Fruit fly (Drosophila melanogaster) whole organism, embryonic: ENCODE measurements around the gene CG16772.
A peak's percentile ranks its signal among the peaks of the same experiment; 100 is the strongest.

Experiments used
- Atf3 ChIP-seq: fragments of 200-800 bp; sonication (Bioruptor generic); optimal IDR thresholded peaks from 3 replicates; lab custom pipeline; 2016; ENCODE audit warnings: missing biosample characterization, missing genetic modification characterization
- Atf6 ChIP-seq: fragments of 200-800 bp; sonication (Bioruptor generic); IDR thresholded peaks from 2 replicates; pipeline ENCODE4 v1.3.6; 2022; ENCODE audit warnings: missing biosample characterization, missing genetic modification characterization
- Awh ChIP-seq: fragments of 200-800 bp; sonication (Bioruptor generic); IDR thresholded peaks from 2 replicates; pipeline ENCODE4, ENCODE4 v1.3.6; 2022; ENCODE audit warnings: missing biosample characterization, missing genetic modification characterization
- Bgb ChIP-seq: fragments of 200-800 bp; sonication (Bioruptor generic); IDR thresholded peaks from 2 replicates; pipeline ENCODE4 v1.3.6; 2022; ENCODE audit warnings: missing biosample characterization, missing genetic modification characterization; ENCODE audit not compliant: partially characterized antibody
- CG10209 ChIP-seq: fragments of 200-800 bp; sonication (Bioruptor generic); optimal IDR thresholded peaks from 3 replicates; lab custom pipeline; 2017; ENCODE audit warnings: missing biosample characterization, mild to moderate bottlenecking, missing genetic modification characterization, missing genetic modification reagents
- CG11504 ChIP-seq: fragments of 200-800 bp; sonication (Bioruptor generic); optimal IDR thresholded peaks from 3 replicates; lab custom pipeline; 2019; ENCODE audit warnings: missing biosample characterization, mild to moderate bottlenecking, missing genetic modification characterization, moderate library complexity
- CG11560 ChIP-seq: fragments of 200-800 bp; sonication (Bioruptor generic); IDR thresholded peaks from 3 replicates; pipeline ENCODE4 v1.3.6; 2022; ENCODE audit warnings: missing biosample characterization, missing genetic modification characterization
- CG12299 ChIP-seq: fragments of 200-800 bp; sonication (Bioruptor generic); optimal IDR thresholded peaks from 2 replicates; lab custom pipeline; 2018; ENCODE audit warnings: missing biosample characterization, mild to moderate bottlenecking, missing genetic modification characterization
- CG12659 ChIP-seq: fragments of 200-800 bp; sonication (Bioruptor generic); optimal IDR thresholded peaks from 3 replicates; lab custom pipeline; 2017; ENCODE audit warnings: mild to moderate bottlenecking, missing biosample characterization, missing genetic modification reagents, missing genetic modification characterization
- CG14050 ChIP-seq: fragments of 200-800 bp; sonication (Bioruptor generic); IDR thresholded peaks from 3 replicates; pipeline ENCODE4 v1.3.6; 2022; ENCODE audit warnings: missing biosample characterization, missing genetic modification characterization
- CG15601 ChIP-seq: fragments of 200-800 bp; sonication (Bioruptor generic); optimal IDR thresholded peaks from 3 replicates; lab custom pipeline; 2019; ENCODE audit warnings: missing biosample characterization, mild to moderate bottlenecking, missing genetic modification characterization, moderate library complexity
- CG16813 ChIP-seq: fragments of 200-800 bp; sonication (Bioruptor generic); IDR thresholded peaks from 3 replicates; pipeline ENCODE4 v1.3.6; 2022; ENCODE audit warnings: missing biosample characterization, missing genetic modification characterization; ENCODE audit not compliant: partially characterized antibody
- CG17385 ChIP-seq: fragments of 200-800 bp; sonication (Bioruptor generic); optimal IDR thresholded peaks from 3 replicates; lab custom pipeline; 2018; ENCODE audit warnings: missing biosample characterization, mild to moderate bottlenecking, missing genetic modification characterization
- CG2116 ChIP-seq: fragments of 200-800 bp; sonication (Bioruptor generic); optimal IDR thresholded peaks from 3 replicates; lab custom pipeline; 2018; ENCODE audit warnings: missing biosample characterization, mild to moderate bottlenecking, missing genetic modification characterization
- CG2199 ChIP-seq: fragments of 200-800 bp; sonication (Bioruptor generic); IDR thresholded peaks from 3 replicates; pipeline ENCODE4 v1.3.6; 2022; ENCODE audit warnings: missing biosample characterization, missing genetic modification characterization
- CG2889 ChIP-seq: fragments of 200-800 bp; sonication (Bioruptor generic); IDR thresholded peaks from 3 replicates; pipeline ENCODE4 v1.3.6; 2022; ENCODE audit warnings: missing biosample characterization, missing genetic modification characterization
- CG34376 ChIP-seq: fragments of 200-800 bp; sonication (Bioruptor generic); optimal IDR thresholded peaks from 2 replicates; lab custom pipeline; 2018; ENCODE audit warnings: missing biosample characterization, mild to moderate bottlenecking, missing genetic modification characterization
- CG3726 ChIP-seq: fragments of 200-800 bp; sonication (Bioruptor generic); IDR thresholded peaks from 3 replicates; pipeline ENCODE4, ENCODE4 v1.3.6; 2022; ENCODE audit warnings: missing biosample characterization, missing genetic modification characterization
- CG4282 ChIP-seq: fragments of 200-800 bp; sonication (Bioruptor generic); optimal IDR thresholded peaks from 2 replicates; lab custom pipeline; 2016; ENCODE audit warnings: missing biosample characterization, missing genetic modification characterization
- CG6765 ChIP-seq: fragments of 200-800 bp; sonication (Bioruptor generic); optimal IDR thresholded peaks from 3 replicates; lab custom pipeline; 2017; ENCODE audit warnings: missing biosample characterization, mild to moderate bottlenecking, missing genetic modification characterization
- CG6791 ChIP-seq: fragments of 200-800 bp; sonication (Bioruptor generic); IDR thresholded peaks from 3 replicates; pipeline ENCODE4 v1.3.6; 2022; ENCODE audit warnings: missing biosample characterization, missing genetic modification characterization; ENCODE audit not compliant: partially characterized antibody
- CG7987 ChIP-seq: fragments of 200-800 bp; sonication (Bioruptor generic); optimal IDR thresholded peaks from 2 replicates; lab custom pipeline; 2018; ENCODE audit warnings: missing biosample characterization, mild to moderate bottlenecking, missing genetic modification characterization, moderate library complexity
- D19A ChIP-seq: fragments of 200-800 bp; optimal IDR thresholded peaks from 3 replicates; lab custom pipeline; 2019; ENCODE audit warnings: missing biosample characterization, mild to moderate bottlenecking, missing genetic modification characterization, moderate library complexity
- Dbx ChIP-seq: fragments of 200-800 bp; sonication (Bioruptor generic); IDR thresholded peaks from 3 replicates; pipeline ENCODE4 v1.3.6; 2022; ENCODE audit warnings: missing biosample characterization, missing genetic modification characterization
- Dek ChIP-seq: fragments of 200-800 bp; sonication (Bioruptor generic); optimal IDR thresholded peaks from 3 replicates; lab custom pipeline; 2019; ENCODE audit warnings: missing biosample characterization, mild to moderate bottlenecking, missing genetic modification characterization, moderate library complexity
- E2f2 ChIP-seq: fragments of 200-800 bp; sonication (Bioruptor generic); IDR thresholded peaks from 2 replicates; pipeline ENCODE4 v1.3.6; 2022; ENCODE audit warnings: missing biosample characterization, missing genetic modification characterization
- GATAe ChIP-seq: fragments of 200-800 bp; sonication (Bioruptor generic); conservative IDR thresholded peaks from 2 replicates; pipeline ENCODE4 v1.3.6; 2022; ENCODE audit warnings: missing biosample characterization, missing genetic modification characterization
- HHEX ChIP-seq: fragments of 200-800 bp; sonication (Bioruptor generic); optimal IDR thresholded peaks from 3 replicates; lab custom pipeline; 2017; ENCODE audit warnings: missing biosample characterization, mild to moderate bottlenecking, missing genetic modification characterization, missing genetic modification reagents
- HLH4C ChIP-seq: fragments of 200-800 bp; sonication (Bioruptor generic); IDR thresholded peaks from 3 replicates; pipeline ENCODE4 v1.3.6; 2022; ENCODE audit warnings: missing biosample characterization, missing genetic modification characterization; ENCODE audit not compliant: partially characterized antibody
- HmgD ChIP-seq: fragments of 200-800 bp; sonication (Bioruptor generic); optimal IDR thresholded peaks from 3 replicates; lab custom pipeline; 2016; ENCODE audit warnings: missing biosample characterization, missing genetic modification characterization
- Lhr ChIP-seq: fragments of 200-800 bp; sonication (Bioruptor generic); optimal IDR thresholded peaks from 3 replicates; lab custom pipeline; 2017; ENCODE audit warnings: mild to moderate bottlenecking, missing biosample characterization, missing genetic modification reagents, missing genetic modification characterization
- Mes4 ChIP-seq: fragments of 200-800 bp; sonication (Bioruptor generic); optimal IDR thresholded peaks from 2 replicates; lab custom pipeline; 2016; ENCODE audit warnings: missing biosample characterization, missing genetic modification characterization
- amos ChIP-seq: fragments of 200-800 bp; sonication (Bioruptor generic); IDR thresholded peaks from 2 replicates; pipeline ENCODE4 v1.3.6; 2022; ENCODE audit warnings: missing biosample characterization, missing genetic modification characterization; ENCODE audit not compliant: partially characterized antibody
- ara ChIP-seq: fragments of 200-800 bp; sonication (Bioruptor generic); IDR thresholded peaks from 2 replicates; pipeline ENCODE4 v1.3.6; 2022; ENCODE audit warnings: missing biosample characterization, missing genetic modification characterization
- dysf ChIP-seq: fragments of 200-800 bp; sonication (Bioruptor generic); IDR thresholded peaks from 3 replicates; pipeline ENCODE4 v1.3.6; 2022; ENCODE audit warnings: missing biosample characterization, missing genetic modification characterization
- eve ChIP-seq, 2 experiments: fragments of >200 bp; optimal IDR thresholded peaks; 2 replicates each; lab custom pipeline; 2017; ENCODE audit warnings: missing biosample characterization in 2 of 2, missing genetic modification characterization in 2 of 2
- nmo ChIP-seq: fragments of 200-800 bp; sonication (Bioruptor generic); optimal IDR thresholded peaks from 2 replicates; lab custom pipeline; 2018; ENCODE audit warnings: missing biosample characterization, mild to moderate bottlenecking, missing genetic modification characterization, moderate library complexity
- odd ChIP-seq: fragments of 200-800 bp; sonication (Bioruptor generic); optimal IDR thresholded peaks from 2 replicates; lab custom pipeline; 2017; ENCODE audit warnings: missing biosample characterization, mild to moderate bottlenecking, missing genetic modification characterization
- pita ChIP-seq: fragments of 200-800 bp; sonication (Bioruptor generic); optimal IDR thresholded peaks from 2 replicates; lab custom pipeline; 2017; ENCODE audit warnings: missing biosample characterization, mild to moderate bottlenecking, missing genetic modification characterization
- prd ChIP-seq, 3 experiments: fragments of >200 bp in 2 of 3; fragments of 200-800 bp in 1 of 3; sonication (Bioruptor generic) in 1 of 3; optimal IDR thresholded peaks in 2 of 3; IDR thresholded peaks in 1 of 3; 2 replicates in 2 of 3; 3 replicates in 1 of 3; pipeline versions ENCODE4 v1.3.6 to Lab custom; 2017 to 2022; ENCODE audit warnings: missing biosample characterization in 1 of 3, missing genetic modification characterization in 1 of 3
- pum ChIP-seq: fragments of 200-800 bp; sonication (Bioruptor generic); optimal IDR thresholded peaks from 2 replicates; lab custom pipeline; 2016; ENCODE audit warnings: missing biosample characterization, missing genetic modification characterization
- ranshi ChIP-seq: fragments of 200-800 bp; sonication (Bioruptor generic); IDR thresholded peaks from 2 replicates; pipeline ENCODE4 v1.3.6; 2022; ENCODE audit warnings: missing biosample characterization, missing genetic modification characterization
- sqz ChIP-seq: fragments of 200-800 bp; sonication (Bioruptor generic); optimal IDR thresholded peaks from 3 replicates; lab custom pipeline; 2018; ENCODE audit warnings: missing biosample characterization, mild to moderate bottlenecking, missing genetic modification characterization
- vfl ChIP-seq: fragments of 200-800 bp; sonication (Bioruptor generic); optimal IDR thresholded peaks from 2 replicates; lab custom pipeline; 2016; ENCODE audit warnings: missing biosample characterization, missing genetic modification characterization
- wor ChIP-seq: fragments of 200-800 bp; sonication (Bioruptor generic); IDR thresholded peaks from 2 replicates; pipeline ENCODE4 v1.3.6; 2022; ENCODE audit warnings: missing biosample characterization, missing genetic modification characterization
- zf30C ChIP-seq: fragments of 200-800 bp; sonication (Bioruptor generic); optimal IDR thresholded peaks from 3 replicates; lab custom pipeline; 2018; ENCODE audit warnings: missing biosample characterization, mild to moderate bottlenecking, missing genetic modification characterization

The CG16772 gene

dm6 chr2L:19962252-19962729, at the start of gene CG16772, which contains the start of gene CG13965:
Gene CG16772, plus strand, starts transcription at chr2L:19962679.
Gene CG13965, minus strand, starts transcription at chr2L:19962352.
- TF ChIP-seq dysf (GFP tag; lab: Robert Waterston, UW) (0 out of 3 replicates have a peak, but pooled peaks have one; percentile 15), nmo (no peak)

dm6 chr2L:19913416-19913815, 49.1 kb upstream of the CG16772 start, which contains the start of gene TotE:
Gene TotE, minus strand, starts transcription at chr2L:19913516.
- TF ChIP-seq CG2889 (GFP tag; lab: Robert Waterston, UW) = no peak
- no peak for TF ChIP-seq CG6765 (GFP tag; lab: Kevin White, UChicago)
- no peak for TF ChIP-seq CG14050 (GFP tag; lab: Robert Waterston, UW)
- TF ChIP-seq HLH4C (GFP tag; lab: Robert Waterston, UW) = no peak
- TF ChIP-seq pum (GFP tag; lab: Kevin White, UChicago) = no peak

- peak; percentile 85 for TF ChIP-seq CG2199 (GFP tag; lab: Robert Waterston, UW)
- no peak for TF ChIP-seq ranshi (GFP tag; lab: Robert Waterston, UW)
- no peak for TF ChIP-seq Mes4
- no peak for TF ChIP-seq D19A (tag; lab: Kevin White, UChicago)
- no peak for TF ChIP-seq HHEX (GFP tag; lab: Kevin White, UChicago)
- no peak for TF ChIP-seq Dbx (GFP tag; lab: Robert Waterston, UW)
- peak; percentile 74 for TF ChIP-seq Bgb (GFP tag; lab: Robert Waterston, UW)
- peak; percentile 7 for TF ChIP-seq CG12659 (GFP tag; lab: Kevin White, UChicago)
- no peak for TF ChIP-seq zf30C
- no peak for TF ChIP-seq CG7987 (GFP tag; lab: Kevin White, UChicago)
- TF ChIP-seq eve (GFP tag; optimal IDR thresholded peaks at IDR 0.05; lab: Kevin White, UChicago) = no peak
- no peak for TF ChIP-seq sqz (GFP tag; lab: Kevin White, UChicago)
- no peak for TF ChIP-seq CG12299
- TF ChIP-seq CG3726 (GFP tag; lab: Robert Waterston, UW) = no peak
- TF ChIP-seq E2f2 (GFP tag; lab: Robert Waterston, UW) = 0 out of 2 replicates have a peak, but pooled peaks have one; percentile 29
- TF ChIP-seq wor = no peak
- no peak for TF ChIP-seq Atf3
- peak; percentile 68 for TF ChIP-seq pita (GFP tag; lab: Kevin White, UChicago)
- TF ChIP-seq CG10209 (GFP tag; lab: Kevin White, UChicago) = no peak
- no peak for TF ChIP-seq vfl (GFP tag; lab: Kevin White, UChicago)
- TF ChIP-seq CG34376 = no peak
- peak; percentile 53 for TF ChIP-seq Lhr
- TF ChIP-seq CG11560 = no peak
- TF ChIP-seq CG2116 (GFP tag; lab: Kevin White, UChicago) = peak; percentile 9
- TF ChIP-seq Dek = no peak
- TF ChIP-seq odd (GFP tag; lab: Kevin White, UChicago) = no peak
- no peak for TF ChIP-seq CG17385
- TF ChIP-seq CG16813 (GFP tag; lab: Robert Waterston, UW) = peak; percentile 53; the same call in 2 of the 3 replicates
- TF ChIP-seq prd (optimal IDR thresholded peaks at IDR 0.05; lab: Kevin White, UChicago) = peak in 1 of 2 experiments; percentile 55
- no peak for TF ChIP-seq prd (GFP tag; IDR thresholded peaks at IDR 0.05; lab: Robert Waterston, UW)
- no peak for TF ChIP-seq CG2889 (GFP tag; lab: Robert Waterston, UW)
- no peak for TF ChIP-seq CG4282 (GFP tag; lab: Kevin White, UChicago)
- no peak for TF ChIP-seq HmgD (GFP tag; lab: Kevin White, UChicago)
- TF ChIP-seq CG15601 (tag; lab: Kevin White, UChicago) = no peak
- no peak for TF ChIP-seq Atf6 (GFP tag; lab: Robert Waterston, UW)
- no peak for TF ChIP-seq ara (GFP tag; lab: Robert Waterston, UW)
- peak; percentile 19 for TF ChIP-seq CG11504
- TF ChIP-seq Awh (GFP tag; lab: Robert Waterston, UW) = no peak
- peak; percentile 55; the same call in 1 of the 3 replicates for TF ChIP-seq CG6791 (GFP tag; lab: Robert Waterston, UW)
- peak; percentile 65 for TF ChIP-seq amos (GFP tag; lab: Robert Waterston, UW)
- no peak for TF ChIP-seq GATAe
Measured at dm6 chr2L:19915195-19915594, 47.3 kb upstream of the CG16772 start.
